Worm (Caenorhabditis elegans) whole organism, early embryonic: Measurements from ENCODE around the gene rgef-1.

Source experiments
- B0310.2 ChIP-seq: sonication (generic microtip); optimal IDR thresholded peaks from 2 replicates; lab custom pipeline; 2016; ENCODE audit warnings: mild to moderate bottlenecking, missing genetic modification characterization, missing compliant biosample characterization
- F13C5.2 ChIP-seq: sonication (generic microtip); optimal IDR thresholded peaks from 2 replicates; lab custom pipeline; 2017; ENCODE audit warnings: mild to moderate bottlenecking, missing genetic modification characterization, inconsistent platforms, missing compliant biosample characterization
- aly-1 ChIP-seq: sonication (generic microtip); optimal IDR thresholded peaks from 2 replicates; lab custom pipeline; 2016; ENCODE audit warnings: missing genetic modification characterization, missing compliant biosample characterization
- ama-1 ChIP-seq: fragments of 150-350 bp; optimal IDR thresholded peaks from 2 replicates; lab custom pipeline; 2014
- ceh-13 ChIP-seq: fragments of 200-800 bp; sonication (Bioruptor generic); optimal IDR thresholded peaks from 2 replicates; lab custom pipeline; 2018; ENCODE audit warnings: mild to moderate bottlenecking, missing genetic modification characterization, missing compliant biosample characterization
- ceh-36 ChIP-seq: sonication (generic microtip); optimal IDR thresholded peaks from 2 replicates; lab custom pipeline; 2016; ENCODE audit warnings: missing genetic modification characterization, inconsistent platforms, missing compliant biosample characterization
- ets-7 ChIP-seq: sonication (generic microtip); optimal IDR thresholded peaks from 2 replicates; lab custom pipeline; 2016; ENCODE audit warnings: missing genotype, missing genetic modification characterization, missing compliant biosample characterization
- flt-1 ChIP-seq: fragments of 200-800 bp; sonication (Bioruptor generic); IDR thresholded peaks from 2 replicates; pipeline ENCODE4 v1.3.6; 2022; ENCODE audit warnings: missing genetic modification characterization, missing compliant biosample characterization
- hmbx-1 ChIP-seq: sonication (generic microtip); optimal IDR thresholded peaks from 2 replicates; lab custom pipeline; 2016; ENCODE audit warnings: mild to moderate bottlenecking, missing genetic modification characterization, missing compliant biosample characterization
- hmg-4 ChIP-seq: fragments of 200-800 bp; sonication (Bioruptor generic); optimal IDR thresholded peaks from 2 replicates; lab custom pipeline; 2018; ENCODE audit warnings: mild to moderate bottlenecking, missing genetic modification characterization, missing compliant biosample characterization
- hnd-1 ChIP-seq: sonication (generic microtip); optimal IDR thresholded peaks from 2 replicates; lab custom pipeline; 2016; ENCODE audit warnings: missing genetic modification characterization, missing compliant biosample characterization
- pes-1 ChIP-seq: fragments of 200-800 bp; sonication (Bioruptor generic); IDR thresholded peaks from 2 replicates; pipeline ENCODE4 v1.3.6; 2022; ENCODE audit warnings: missing genetic modification reagents, missing genetic modification characterization, missing compliant biosample characterization
- scrt-1 ChIP-seq: fragments of 200-800 bp; sonication (Bioruptor generic); IDR thresholded peaks from 2 replicates; pipeline ENCODE4 v1.3.6; 2022; ENCODE audit warnings: missing genetic modification characterization, missing compliant biosample characterization
- sea-1 ChIP-seq: fragments of 200-800 bp; sonication (Bioruptor generic); conservative IDR thresholded peaks from 2 replicates; pipeline ENCODE4 v1.3.6; 2022; ENCODE audit warnings: missing genetic modification characterization, missing compliant biosample characterization
- tbx-11 ChIP-seq: fragments of 200-800 bp; sonication (Bioruptor generic); IDR thresholded peaks from 2 replicates; pipeline ENCODE4 v1.3.6; 2022; ENCODE audit warnings: missing genetic modification characterization, missing compliant biosample characterization
- tbx-37 ChIP-seq: fragments of 200-800 bp; sonication (Bioruptor generic); conservative IDR thresholded peaks from 2 replicates; pipeline ENCODE4 v1.3.6; 2022; ENCODE audit warnings: missing genetic modification reagents, missing genetic modification characterization, missing compliant biosample characterization
- tra-4 ChIP-seq: sonication (generic microtip); optimal IDR thresholded peaks from 2 replicates; lab custom pipeline; 2017; ENCODE audit warnings: missing genetic modification characterization, missing compliant biosample characterization

Gene rgef-1

ce11 chrV:9521697-9522096 lies 39.8 kb downstream of the rgef-1 start:
- TF ChIP-seq sea-1 (GFP tag; lab: Robert Waterston, UW) (no peak), hmg-4 (GFP tag; lab: Kevin White, UChicago) (no peak), tra-4 (tag; lab: Kevin White, UChicago) (no peak), flt-1 (no peak), tbx-11 (GFP tag; lab: Robert Waterston, UW) (no peak), ets-7 (tag; lab: Kevin White, UChicago) (no peak), hmbx-1 (tag; lab: Kevin White, UChicago) (no peak), tbx-37 (GFP tag; lab: Robert Waterston, UW) (no peak), aly-1 (tag; lab: Kevin White, UChicago) (no peak), B0310.2 (no peak), ama-1 (lab: Kevin White, UChicago) (no peak), ceh-13 (GFP tag; lab: Kevin White, UChicago) (no peak), pes-1 (GFP tag; lab: Robert Waterston, UW) (no peak)

DNA sequence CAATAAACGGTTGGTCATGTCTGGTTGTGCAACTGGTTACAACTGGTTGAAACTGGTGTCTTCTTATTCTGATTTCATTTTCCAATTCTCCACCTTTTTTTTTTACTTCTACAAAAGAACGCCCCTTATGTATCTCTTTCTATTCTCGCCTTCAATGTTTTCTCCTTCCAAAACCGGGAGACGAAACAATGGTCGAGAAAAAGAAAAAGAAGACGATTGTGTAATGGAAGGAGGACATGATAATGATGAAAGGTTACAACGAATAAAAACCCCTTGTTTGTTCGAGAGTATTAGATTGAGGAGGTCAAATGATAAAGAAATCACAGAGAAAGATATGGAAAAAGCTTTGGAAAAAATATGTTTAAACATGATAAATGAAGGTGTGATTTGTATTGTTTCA lies 42.6 kb downstream of the rgef-1 start, which contains the start of gene C50F4.8:
Gene C50F4.8 (minus strand): TSS at position 28 of the 400 bp plus-strand sequence.
- TF ChIP-seq B0310.2 (no peak), ama-1 (lab: Kevin White, UChicago) (no peak), hmbx-1 (tag; lab: Kevin White, UChicago) (no peak), F13C5.2 (tag; lab: Kevin White, UChicago) (no peak), aly-1 (tag; lab: Kevin White, UChicago) (no peak), sea-1 (GFP tag; lab: Robert Waterston, UW) (no peak), tra-4 (tag; lab: Kevin White, UChicago) (no peak), tbx-37 (GFP tag; lab: Robert Waterston, UW) (no peak), hnd-1 (tag; lab: Kevin White, UChicago) (no peak), hmg-4 (GFP tag; lab: Kevin White, UChicago) (no peak), pes-1 (GFP tag; lab: Robert Waterston, UW) (no peak), tbx-11 (GFP tag; lab: Robert Waterston, UW) (no peak), ceh-36 (tag; lab: Kevin White, UChicago) (no peak)

DNA sequence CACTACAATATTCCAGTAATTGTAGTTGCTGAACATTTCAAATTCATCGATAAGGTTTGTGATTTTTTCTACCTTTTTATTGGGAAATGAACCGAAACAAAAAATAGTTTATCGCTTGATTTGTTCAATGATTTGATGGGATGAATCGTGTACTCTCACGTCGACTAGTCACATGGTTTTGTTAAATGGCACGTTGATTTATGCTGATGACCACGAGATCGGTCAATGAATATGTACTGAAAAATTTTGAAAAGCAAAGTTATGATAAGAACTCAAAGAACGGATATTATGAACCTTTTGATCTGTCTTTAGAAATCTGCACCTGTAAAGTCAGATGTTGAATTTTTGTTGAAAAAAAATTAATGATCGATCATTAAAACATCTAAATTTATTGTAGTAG lies 45.2 kb downstream of the rgef-1 start:
- TF ChIP-seq ets-7 (tag; lab: Kevin White, UChicago) = no peak
- no peak for TF ChIP-seq aly-1 (tag; lab: Kevin White, UChicago)
- TF ChIP-seq hmg-4 (GFP tag; lab: Kevin White, UChicago) = no peak
- TF ChIP-seq B0310.2 = no peak
- TF ChIP-seq scrt-1 (GFP tag; lab: Robert Waterston, UW) = no peak
- no peak for TF ChIP-seq tra-4 (tag; lab: Kevin White, UChicago)
- TF ChIP-seq ceh-13 (GFP tag; lab: Kevin White, UChicago) = no peak
- TF ChIP-seq sea-1 (GFP tag; lab: Robert Waterston, UW) = no peak
- no peak for TF ChIP-seq F13C5.2 (tag; lab: Kevin White, UChicago)
- TF ChIP-seq hmbx-1 (tag; lab: Kevin White, UChicago) = no peak
- TF ChIP-seq ama-1 (lab: Kevin White, UChicago) = no peak
- TF ChIP-seq pes-1 (GFP tag; lab: Robert Waterston, UW) = no peak
- TF ChIP-seq ceh-36 (tag; lab: Kevin White, UChicago) = no peak

DNA sequence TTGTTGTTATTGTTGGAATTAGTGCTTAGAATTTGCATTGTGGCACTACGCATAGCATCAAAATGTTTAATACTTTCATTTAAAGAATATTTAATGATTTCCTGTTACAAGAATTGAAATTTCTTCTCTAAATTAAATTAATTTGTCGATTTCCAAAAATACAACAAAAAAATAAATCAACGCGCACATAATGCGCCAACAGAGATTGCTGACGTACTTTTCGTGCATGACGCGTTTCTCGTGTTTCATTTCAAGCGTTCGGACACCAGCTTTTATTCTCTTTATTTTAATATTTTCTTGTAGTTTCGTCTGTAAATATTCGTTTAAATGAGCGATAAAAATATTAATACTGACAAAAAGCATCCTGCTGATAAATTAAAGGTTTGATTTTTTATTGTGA lies 47.9 kb downstream of the rgef-1 start, which contains the start of gene eif-2Bdelta:
Gene eif-2Bdelta (plus strand): TSS at position 235 of the 400 bp plus-strand sequence.
- TF ChIP-seq hmbx-1 (tag; lab: Kevin White, UChicago) (no peak), tra-4 (tag; lab: Kevin White, UChicago) (no peak), scrt-1 (GFP tag; lab: Robert Waterston, UW) (no peak), ets-7 (tag; lab: Kevin White, UChicago) (no peak), ama-1 (lab: Kevin White, UChicago) (no peak), ceh-13 (GFP tag; lab: Kevin White, UChicago) (no peak), F13C5.2 (tag; lab: Kevin White, UChicago) (no peak)

DNA sequence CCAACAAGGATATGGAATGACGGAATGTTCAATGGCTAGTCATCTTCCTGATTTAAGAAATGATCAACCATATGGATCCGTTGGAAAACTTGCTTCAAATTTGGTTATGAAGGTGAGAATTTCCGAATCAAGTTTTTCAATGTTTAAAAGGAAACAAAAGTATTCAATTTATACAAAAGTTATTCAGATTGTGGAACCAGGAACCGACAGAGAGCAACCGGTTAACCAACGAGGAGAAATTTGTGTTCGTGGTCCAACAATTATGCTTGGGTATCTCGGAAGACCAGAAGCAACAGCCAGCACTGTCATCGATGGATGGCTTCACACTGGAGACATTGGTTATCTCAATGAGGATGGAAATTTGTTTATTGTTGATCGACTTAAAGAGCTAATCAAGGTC lies 51.9 kb downstream of the rgef-1 start:
- no peak for TF ChIP-seq ceh-13 (GFP tag; lab: Kevin White, UChicago)
- TF ChIP-seq ceh-36 (tag; lab: Kevin White, UChicago) = no peak
- no peak for TF ChIP-seq F13C5.2 (tag; lab: Kevin White, UChicago)
- TF ChIP-seq ets-7 (tag; lab: Kevin White, UChicago) = no peak
- no peak for TF ChIP-seq hmg-4 (GFP tag; lab: Kevin White, UChicago)
- TF ChIP-seq tra-4 (tag; lab: Kevin White, UChicago) = no peak
- no peak for TF ChIP-seq aly-1 (tag; lab: Kevin White, UChicago)

DNA sequence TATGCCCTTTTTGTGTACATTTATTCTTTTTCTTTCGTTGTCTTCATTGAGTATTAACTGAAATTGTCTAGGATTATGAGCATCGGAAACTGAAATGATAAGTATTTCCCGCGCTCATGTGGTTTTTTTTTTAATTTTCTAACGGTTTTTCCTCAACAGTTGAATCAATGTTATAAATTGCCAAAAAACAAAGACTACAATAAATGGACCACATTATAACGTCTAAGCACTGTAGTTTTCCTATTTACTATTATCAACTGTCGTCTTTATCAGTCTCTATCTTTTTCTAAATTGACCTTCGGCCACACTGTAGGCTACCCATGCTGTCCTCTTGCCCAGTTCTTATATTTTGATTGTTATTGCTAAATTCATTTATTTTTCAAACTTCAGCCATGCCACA lies 53.7 kb downstream of the rgef-1 start, which contains the start of gene acs-14:
Gene acs-14 (plus strand): TSS at position 391 of the 400 bp plus-strand sequence.
- no peak for TF ChIP-seq aly-1 (tag; lab: Kevin White, UChicago)
- no peak for TF ChIP-seq ceh-13 (GFP tag; lab: Kevin White, UChicago)
- TF ChIP-seq ceh-36 (tag; lab: Kevin White, UChicago) = no peak
- TF ChIP-seq hnd-1 (tag; lab: Kevin White, UChicago) = no peak
- TF ChIP-seq pes-1 (GFP tag; lab: Robert Waterston, UW) = no peak
- no peak for TF ChIP-seq ets-7 (tag; lab: Kevin White, UChicago)

ce11 chrV:9506931-9507330 lies 54.5 kb downstream of the rgef-1 start:
- no peak for TF ChIP-seq ceh-13 (GFP tag; lab: Kevin White, UChicago)
- TF ChIP-seq tbx-11 (GFP tag; lab: Robert Waterston, UW) = no peak
- TF ChIP-seq F13C5.2 (tag; lab: Kevin White, UChicago) = no peak
- TF ChIP-seq ets-7 (tag; lab: Kevin White, UChicago) = no peak
- no peak for TF ChIP-seq flt-1
- no peak for TF ChIP-seq B0310.2
- TF ChIP-seq aly-1 (tag; lab: Kevin White, UChicago) = no peak
- TF ChIP-seq pes-1 (GFP tag; lab: Robert Waterston, UW) = no peak
- TF ChIP-seq ama-1 (lab: Kevin White, UChicago) = no peak
- no peak for TF ChIP-seq hnd-1 (tag; lab: Kevin White, UChicago)
- TF ChIP-seq tra-4 (tag; lab: Kevin White, UChicago) = no peak
- no peak for TF ChIP-seq hmg-4 (GFP tag; lab: Kevin White, UChicago)
